Fruit fly (Drosophila melanogaster) whole organism, adult: Measurements from ENCODE around the gene hang.
A peak's percentile ranks its signal among the peaks of the same experiment; 100 is the strongest.

ENCODE experiments used
- CG11617 ChIP-seq: fragments of 200-800 bp; sonication (Bioruptor generic); optimal IDR thresholded peaks from 2 replicates; lab custom pipeline; 2017; ENCODE audit warnings: mild to moderate bottlenecking, missing biosample characterization, missing genetic modification reagents, missing genetic modification characterization
- CG14711 ChIP-seq: fragments of 200-800 bp; sonication (Bioruptor generic); optimal IDR thresholded peaks from 2 replicates; lab custom pipeline; 2018; ENCODE audit warnings: missing biosample characterization, mild to moderate bottlenecking, missing genetic modification characterization, moderate library complexity
- CG1620 ChIP-seq: fragments of 200-800 bp; sonication (Bioruptor generic); optimal IDR thresholded peaks from 2 replicates; lab custom pipeline; 2016; ENCODE audit warnings: missing biosample characterization, missing genetic modification characterization
- CG5204 ChIP-seq: fragments of 200-800 bp; sonication (Bioruptor generic); optimal IDR thresholded peaks from 2 replicates; lab custom pipeline; 2016; ENCODE audit warnings: missing biosample characterization, missing genetic modification characterization
- Crg-1 ChIP-seq: fragments of 200-800 bp; sonication (Bioruptor generic); optimal IDR thresholded peaks from 2 replicates; lab custom pipeline; 2016; ENCODE audit warnings: missing biosample characterization, missing genetic modification characterization
- Hr96 ChIP-seq: fragments of 200-800 bp; sonication (Bioruptor generic); optimal IDR thresholded peaks from 2 replicates; lab custom pipeline; 2016; ENCODE audit warnings: missing biosample characterization, missing genetic modification characterization
- Mnt ChIP-seq: fragments of 200-800 bp; sonication (Bioruptor generic); optimal IDR thresholded peaks from 2 replicates; lab custom pipeline; 2016; ENCODE audit warnings: missing biosample characterization, mild to moderate bottlenecking, missing genetic modification characterization
- bab1 ChIP-seq: fragments of 200-800 bp; sonication (Bioruptor generic); optimal IDR thresholded peaks from 3 replicates; lab custom pipeline; 2019; ENCODE audit warnings: missing biosample characterization, mild to moderate bottlenecking, missing genetic modification characterization, moderate library complexity
- cnc ChIP-seq, 2 experiments: fragments of >200 bp; optimal IDR thresholded peaks; 2 replicates each; lab custom pipeline; 2017
- kay ChIP-seq: fragments of 200-800 bp; sonication (Bioruptor generic); peaks from one replicate; lab custom pipeline; 2016; ENCODE audit warnings: missing biosample characterization, missing genetic modification characterization, borderline replicate concordance
- tj ChIP-seq: fragments of 200-800 bp; sonication (Bioruptor generic); optimal IDR thresholded peaks from 3 replicates; lab custom pipeline; 2017; ENCODE audit warnings: missing biosample characterization, mild to moderate bottlenecking, missing genetic modification characterization, moderate library complexity
- toe ChIP-seq: fragments of 200-800 bp; sonication (Bioruptor generic); optimal IDR thresholded peaks from 2 replicates; lab custom pipeline; 2016; ENCODE audit warnings: missing biosample characterization, missing genetic modification characterization

dm6 chrX:16425145-16425544 is 2.5 kb downstream of the hang start:
- TF ChIP-seq kay: no peak
- no peak for TF ChIP-seq tj (GFP tag; lab: Kevin White, UChicago)
- no peak for TF ChIP-seq toe
- no peak for TF ChIP-seq Hr96
- TF ChIP-seq CG5204: no peak
- TF ChIP-seq CG14711 (tag; lab: Kevin White, UChicago): no peak
- TF ChIP-seq CG11617 (GFP tag; lab: Kevin White, UChicago): no peak
- TF ChIP-seq CG1620 (GFP tag; lab: Kevin White, UChicago): no peak
- TF ChIP-seq cnc (optimal IDR thresholded peaks at IDR 0.05; lab: Kevin White, UChicago): no peak
- no peak for TF ChIP-seq Crg-1 (GFP tag; lab: Kevin White, UChicago)
- no peak for TF ChIP-seq bab1
- peak; percentile 11 for TF ChIP-seq Mnt (GFP tag; lab: Kevin White, UChicago)
